Fruit fly (Drosophila melanogaster): ENCODE measurements around the gene CG34112.

CG34112 gene

DNA sequence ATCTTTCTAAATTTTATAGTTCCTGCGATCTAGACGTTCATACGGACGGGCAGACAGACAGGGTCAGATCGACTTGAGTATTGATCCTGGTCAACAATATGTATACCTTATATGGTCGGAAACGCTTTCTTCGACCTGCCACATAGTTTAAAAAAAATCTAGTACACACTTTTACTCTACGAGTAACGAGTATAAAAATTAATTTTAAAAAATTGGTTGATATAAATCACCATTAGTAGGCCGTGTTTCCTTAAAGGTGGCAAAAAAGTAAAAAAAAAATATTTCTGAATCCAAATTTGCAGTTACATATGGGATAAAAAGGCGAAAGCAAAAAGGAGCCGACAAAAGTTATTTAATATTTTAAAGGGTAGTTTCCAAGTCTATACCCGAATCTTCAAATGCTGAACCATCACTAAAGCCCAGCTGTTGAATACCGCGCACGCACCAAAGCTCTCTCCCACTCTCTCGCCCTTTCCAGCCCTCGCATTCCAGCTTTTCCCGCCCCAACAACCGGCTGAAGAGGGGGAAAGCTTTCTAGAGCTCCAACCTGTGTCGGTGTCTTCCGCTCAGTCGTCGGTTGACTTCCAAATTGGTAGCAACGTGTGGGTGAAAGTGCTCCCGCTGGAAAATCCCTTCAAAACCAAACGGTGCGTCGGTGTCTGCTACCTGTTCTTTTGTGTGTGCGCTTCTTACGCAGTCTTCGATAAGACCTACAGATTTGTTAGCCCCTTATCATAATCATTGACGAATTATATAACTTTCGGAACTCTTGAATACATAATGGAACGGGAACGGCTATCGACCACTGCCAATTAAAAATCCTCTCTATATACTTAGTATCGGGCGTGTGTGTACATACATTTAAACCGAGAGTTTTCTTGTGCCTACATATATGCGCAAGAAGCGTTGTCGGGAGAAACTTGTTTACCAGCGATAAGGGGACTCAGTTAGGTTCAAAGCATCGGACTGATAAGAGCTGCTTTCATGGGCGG lies 15.4 kb downstream of the CG34112 start, which contains the start of gene Sfxn1-3:
Sfxn1-3 (plus strand) TSS at position 238 of the 992 bp plus-strand sequence.
- TF ChIP-seq CG43689 (GFP tag; IDR thresholded peaks at IDR 0.05) (no peak), maf-S (GFP tag; optimal IDR thresholded peaks at IDR 0.05) (peak; percentile 39), CG18599 (GFP tag; optimal IDR thresholded peaks at IDR 0.05) (peak; percentile 84), CG6175 (GFP tag; IDR thresholded peaks at IDR 0.05) (no peak), CG18011 (GFP tag; optimal IDR thresholded peaks at IDR 0.05) (no peak), vfl (GFP tag; optimal IDR thresholded peaks at IDR 0.05) (peak; percentile 43), CG10654 (GFP tag; optimal IDR thresholded peaks at IDR 0.05) (no peak), gem (tag; optimal IDR thresholded peaks at IDR 0.05) (peak; percentile 61), MESR4 (GFP tag; optimal IDR thresholded peaks at IDR 0.05) (peak; percentile 63), fru (optimal IDR thresholded peaks at IDR 0.05) (no peak), CG7987 (GFP tag; optimal IDR thresholded peaks at IDR 0.05) (peak; percentile 73), CG6654 (GFP tag; optimal IDR thresholded peaks at IDR 0.05) (no peak), slp2 (GFP tag; optimal IDR thresholded peaks at IDR 0.05) (no peak), CG16813 (GFP tag; IDR thresholded peaks at IDR 0.05; ENCODE audit: partially characterized antibody) (no peak), CG13424 (tag; optimal IDR thresholded peaks at IDR 0.05) (no peak), gfzf (GFP tag; optimal IDR thresholded peaks at IDR 0.05) (no peak), Oaz (GFP tag; IDR thresholded peaks at IDR 0.05) (no peak), CG1233 (GFP tag; optimal IDR thresholded peaks at IDR 0.05) (peak; percentile 23), CG31388 (GFP tag; optimal IDR thresholded peaks at IDR 0.05) (no peak), rib (GFP tag; IDR thresholded peaks at IDR 0.05) (0 out of 2 replicates have a peak, but pooled peaks have one; percentile 51), CG6791 (GFP tag; IDR thresholded peaks at IDR 0.05; ENCODE audit: partially characterized antibody) (peak; percentile 62; the same call in 1 of the 3 replicates), CG15601 (tag; optimal IDR thresholded peaks at IDR 0.05) (peak; percentile 40), ems (GFP tag; optimal IDR thresholded peaks at IDR 0.05) (peak; percentile 10), schlank (tag; optimal IDR thresholded peaks at IDR 0.05) (no peak), H2.0 (GFP tag; IDR thresholded peaks at IDR 0.05) (0 out of 2 replicates have a peak, but pooled peaks have one; percentile 26), org-1 (GFP tag; optimal IDR thresholded peaks at IDR 0.05) (no peak), dmrt11E (tag; optimal IDR thresholded peaks at IDR 0.05) (no peak), Abd-B (GFP tag; optimal IDR thresholded peaks at IDR 0.05) (no peak), unpg (GFP tag; optimal IDR thresholded peaks at IDR 0.05) (peak; percentile 27), CG34422 (GFP tag; IDR thresholded peaks at IDR 0.05) (peak; percentile 79; the same call in 2 of the 3 replicates), pan (optimal IDR thresholded peaks at IDR 0.05) (no peak), pan (GFP tag; optimal IDR thresholded peaks at IDR 0.05 in 1 of 2, IDR thresholded peaks at IDR 0.05 in 1 of 2) (no peak), CG3995 (GFP tag; optimal IDR thresholded peaks at IDR 0.05) (no peak), pfk (GFP tag; optimal IDR thresholded peaks at IDR 0.05) (peak; percentile 72), CG12942 (GFP tag; optimal IDR thresholded peaks at IDR 0.05) (no peak), CG15011 (GFP tag; optimal IDR thresholded peaks at IDR 0.05) (no peak), fd96Cb (tag; optimal IDR thresholded peaks at IDR 0.05) (no peak), Mrtf (GFP tag; IDR thresholded peaks at IDR 0.05) (no peak), PHDP (tag; optimal IDR thresholded peaks at IDR 0.05) (peak; percentile 12), Sry-β (GFP tag; optimal IDR thresholded peaks at IDR 0.05) (no peak), Doc2 (GFP tag; IDR thresholded peaks at IDR 0.05) (no peak), Deaf1 (tag; optimal IDR thresholded peaks at IDR 0.05) (peak; percentile 81), CG15479 (GFP tag; optimal IDR thresholded peaks at IDR 0.05) (peak; percentile 96), dpn (GFP tag; optimal IDR thresholded peaks at IDR 0.05) (peak; percentile 11 to 45), ara (GFP tag; IDR thresholded peaks at IDR 0.05) (0 out of 2 replicates have a peak, but pooled peaks have one; percentile 22), Poxn (GFP tag; IDR thresholded peaks at IDR 0.05) (no peak), CG4617 (GFP tag; optimal IDR thresholded peaks at IDR 0.05; ENCODE audit: borderline replicate concordance) (no peak), CG14441 (GFP tag; IDR thresholded peaks at IDR 0.05) (no peak)
